Fruit fly (Drosophila melanogaster) whole organism, embryonic: ENCODE measurements around the gene CG14958.

Experiments used
- Awh ChIP-seq: fragments of 200-800 bp; sonication (Bioruptor generic); IDR thresholded peaks from 2 replicates; pipeline ENCODE4, ENCODE4 v1.3.6; 2022; ENCODE audit warnings: missing biosample characterization, missing genetic modification characterization
- B-H2 ChIP-seq: fragments of 200-800 bp; sonication (Bioruptor generic); optimal IDR thresholded peaks from 2 replicates; lab custom pipeline; 2018; ENCODE audit warnings: missing biosample characterization, mild to moderate bottlenecking, missing genetic modification characterization
- Bteb2 ChIP-seq: fragments of 200-800 bp; sonication (Bioruptor generic); optimal IDR thresholded peaks from 2 replicates; lab custom pipeline; 2016; ENCODE audit warnings: missing biosample characterization, missing genetic modification characterization
- CG10274 ChIP-seq: fragments of 200-800 bp; sonication (Bioruptor generic); optimal IDR thresholded peaks from 3 replicates; lab custom pipeline; 2017; ENCODE audit warnings: missing biosample characterization, mild to moderate bottlenecking, missing genetic modification characterization
- CG11398 ChIP-seq: fragments of 200-800 bp; sonication (Bioruptor generic); optimal IDR thresholded peaks from 2 replicates; lab custom pipeline; 2016; ENCODE audit warnings: missing biosample characterization, missing genetic modification characterization
- CG13287 ChIP-seq: fragments of 200-800 bp; sonication (Bioruptor generic); IDR thresholded peaks from 2 replicates; pipeline ENCODE4 v1.3.6; 2022; ENCODE audit warnings: missing biosample characterization, missing genetic modification characterization; ENCODE audit not compliant: partially characterized antibody
- CG13894 ChIP-seq: fragments of 200-800 bp; sonication (Bioruptor generic); optimal IDR thresholded peaks from 3 replicates; lab custom pipeline; 2018; ENCODE audit warnings: missing biosample characterization, mild to moderate bottlenecking, missing genetic modification characterization, moderate library complexity
- CG16815 ChIP-seq: fragments of 200-800 bp; sonication (Bioruptor generic); optimal IDR thresholded peaks from 3 replicates; lab custom pipeline; 2017; ENCODE audit warnings: missing biosample characterization, mild to moderate bottlenecking, missing genetic modification characterization
- CG17385 ChIP-seq: fragments of 200-800 bp; sonication (Bioruptor generic); optimal IDR thresholded peaks from 3 replicates; lab custom pipeline; 2018; ENCODE audit warnings: missing biosample characterization, mild to moderate bottlenecking, missing genetic modification characterization
- CG30403 ChIP-seq: fragments of 200-800 bp; sonication (Bioruptor generic); optimal IDR thresholded peaks from 3 replicates; lab custom pipeline; 2016; ENCODE audit warnings: missing biosample characterization, missing genetic modification characterization
- CG34224 ChIP-seq: fragments of 200-800 bp; sonication (Bioruptor generic); IDR thresholded peaks from 3 replicates; pipeline ENCODE4 v1.3.6; 2022; ENCODE audit warnings: missing biosample characterization, missing genetic modification characterization; ENCODE audit not compliant: partially characterized antibody
- CG42726 ChIP-seq: fragments of 200-800 bp; sonication (Bioruptor generic); IDR thresholded peaks from 2 replicates; pipeline ENCODE4 v1.3.6; 2022; ENCODE audit warnings: missing biosample characterization, missing genetic modification characterization; ENCODE audit not compliant: partially characterized antibody
- CG6791 ChIP-seq: fragments of 200-800 bp; sonication (Bioruptor generic); IDR thresholded peaks from 3 replicates; pipeline ENCODE4 v1.3.6; 2022; ENCODE audit warnings: missing biosample characterization, missing genetic modification characterization; ENCODE audit not compliant: partially characterized antibody
- CHES-1-like ChIP-seq: fragments of 200-800 bp; sonication (Bioruptor generic); optimal IDR thresholded peaks from 2 replicates; lab custom pipeline; 2016; ENCODE audit warnings: missing biosample characterization, missing genetic modification characterization
- Dll ChIP-seq: fragments of 200-800 bp; sonication (Bioruptor generic); IDR thresholded peaks from 4 replicates; pipeline ENCODE4 v1.3.6; 2022; ENCODE audit warnings: missing biosample characterization, missing genetic modification characterization; ENCODE audit not compliant: partially characterized antibody
- E2f2 ChIP-seq: fragments of 200-800 bp; sonication (Bioruptor generic); IDR thresholded peaks from 2 replicates; pipeline ENCODE4 v1.3.6; 2022; ENCODE audit warnings: missing biosample characterization, missing genetic modification characterization
- ERR ChIP-seq: fragments of 200-800 bp; sonication (Bioruptor generic); optimal IDR thresholded peaks from 2 replicates; lab custom pipeline; 2016; ENCODE audit warnings: missing biosample characterization, missing genetic modification characterization
- Gsc ChIP-seq: fragments of 200-800 bp; sonication (Bioruptor generic); IDR thresholded peaks from 2 replicates; pipeline ENCODE4 v1.3.6; 2022; ENCODE audit warnings: missing biosample characterization, missing genetic modification characterization
- HHEX ChIP-seq: fragments of 200-800 bp; sonication (Bioruptor generic); optimal IDR thresholded peaks from 3 replicates; lab custom pipeline; 2017; ENCODE audit warnings: missing biosample characterization, mild to moderate bottlenecking, missing genetic modification characterization, missing genetic modification reagents
- Hr3 ChIP-seq: fragments of 200-800 bp; sonication (Bioruptor generic); optimal IDR thresholded peaks from 3 replicates; lab custom pipeline; 2016; ENCODE audit warnings: missing biosample characterization, missing genetic modification characterization
- Jarid2 ChIP-seq: fragments of 200-800 bp; sonication (Bioruptor generic); optimal IDR thresholded peaks from 3 replicates; lab custom pipeline; 2017; ENCODE audit warnings: mild to moderate bottlenecking, missing biosample characterization, missing genetic modification reagents, missing genetic modification characterization
- Max ChIP-seq: fragments of 200-800 bp; sonication (Bioruptor generic); optimal IDR thresholded peaks from 2 replicates; lab custom pipeline; 2016; ENCODE audit warnings: missing biosample characterization, mild to moderate bottlenecking, missing genetic modification characterization
- NC2α ChIP-seq: fragments of 200-800 bp; sonication (Bioruptor generic); optimal IDR thresholded peaks from 2 replicates; lab custom pipeline; 2016; ENCODE audit warnings: missing biosample characterization, missing genetic modification characterization
- NfI ChIP-seq: fragments of 200-800 bp; sonication (Bioruptor generic); optimal IDR thresholded peaks from 3 replicates; lab custom pipeline; 2018; ENCODE audit warnings: missing biosample characterization, mild to moderate bottlenecking, missing genetic modification characterization, moderate library complexity
- Spps ChIP-seq: fragments of 200-800 bp; sonication (Bioruptor generic); optimal IDR thresholded peaks from 2 replicates; lab custom pipeline; 2018; ENCODE audit warnings: missing biosample characterization, mild to moderate bottlenecking, missing genetic modification characterization
- Taf1 ChIP-seq: fragments of 200-800 bp; sonication (Bioruptor generic); IDR thresholded peaks from 2 replicates; pipeline ENCODE4 v1.3.6; 2022; ENCODE audit warnings: missing biosample characterization, missing genetic modification characterization
- Tbp ChIP-seq: fragments of >200 bp; optimal IDR thresholded peaks from 2 replicates; lab custom pipeline; 2018; ENCODE audit warnings: missing biosample characterization, missing genetic modification characterization
- bcd ChIP-seq: fragments of 200-800 bp; sonication (Bioruptor generic); optimal IDR thresholded peaks from 2 replicates; lab custom pipeline; 2017; ENCODE audit warnings: missing biosample characterization, mild to moderate bottlenecking, missing genetic modification characterization
- cad ChIP-seq: fragments of >200 bp; optimal IDR thresholded peaks from 2 replicates; lab custom pipeline; 2017; ENCODE audit warnings: missing biosample characterization, missing genetic modification characterization
- cato ChIP-seq: fragments of 200-800 bp; sonication (Bioruptor generic); optimal IDR thresholded peaks from 2 replicates; lab custom pipeline; 2016; ENCODE audit warnings: missing biosample characterization, missing genetic modification characterization, borderline replicate concordance
- emc ChIP-seq: fragments of 200-800 bp; sonication (Bioruptor generic); optimal IDR thresholded peaks from 2 replicates; lab custom pipeline; 2016; ENCODE audit warnings: missing biosample characterization, missing genetic modification characterization
- gem ChIP-seq: fragments of 200-800 bp; sonication (Bioruptor generic); optimal IDR thresholded peaks from 2 replicates; lab custom pipeline; 2019; ENCODE audit warnings: missing biosample characterization, mild to moderate bottlenecking, missing genetic modification characterization, moderate library complexity
- gsb-n ChIP-seq: fragments of 200-800 bp; sonication (Bioruptor generic); optimal IDR thresholded peaks from 3 replicates; lab custom pipeline; 2018; ENCODE audit warnings: missing biosample characterization, mild to moderate bottlenecking, missing genetic modification characterization
- kni ChIP-seq: fragments of 200-800 bp; sonication (Bioruptor generic); optimal IDR thresholded peaks from 3 replicates; lab custom pipeline; 2017; ENCODE audit warnings: mild to moderate bottlenecking, missing biosample characterization, missing genetic modification reagents, missing genetic modification characterization
- lov ChIP-seq, 2 experiments: fragments of 200-800 bp in 1 of 2; fragments of >200 bp in 1 of 2; sonication (Bioruptor generic) in 1 of 2; IDR thresholded peaks in 1 of 2; optimal IDR thresholded peaks in 1 of 2; 2 replicates in 1 of 2; 3 replicates in 1 of 2; pipeline versions ENCODE4 v1.3.6 to Lab custom; 2017 to 2022; ENCODE audit warnings: missing biosample characterization in 1 of 2, missing genetic modification characterization in 1 of 2
- mld ChIP-seq: fragments of 200-800 bp; sonication (Bioruptor generic); IDR thresholded peaks from 3 replicates; pipeline ENCODE4 v1.3.6; 2022; ENCODE audit warnings: missing biosample characterization, missing genetic modification characterization; ENCODE audit not compliant: partially characterized antibody
- peb ChIP-seq: fragments of 200-800 bp; sonication (Bioruptor generic); IDR thresholded peaks from 2 replicates; pipeline ENCODE4 v1.3.6; 2022; ENCODE audit warnings: missing biosample characterization, missing genetic modification characterization
- run ChIP-seq: fragments of 200-800 bp; sonication (Bioruptor generic); optimal IDR thresholded peaks from 3 replicates; lab custom pipeline; 2018; ENCODE audit warnings: missing biosample characterization, mild to moderate bottlenecking, missing genetic modification characterization
- salm ChIP-seq: fragments of 200-800 bp; sonication (Bioruptor generic); optimal IDR thresholded peaks from 2 replicates; lab custom pipeline; 2018; ENCODE audit warnings: missing biosample characterization, mild to moderate bottlenecking, missing genetic modification characterization
- sisA ChIP-seq: fragments of 200-800 bp; sonication (Bioruptor generic); IDR thresholded peaks from 2 replicates; pipeline ENCODE4 v1.3.6; 2022; ENCODE audit warnings: missing biosample characterization, missing genetic modification characterization
- slou ChIP-seq: fragments of 200-800 bp; sonication (Bioruptor generic); optimal IDR thresholded peaks from 3 replicates; lab custom pipeline; 2016; ENCODE audit warnings: missing biosample characterization, missing genetic modification characterization
- slp2 ChIP-seq: fragments of 200-800 bp; sonication (Bioruptor generic); optimal IDR thresholded peaks from 2 replicates; lab custom pipeline; 2016; ENCODE audit warnings: missing biosample characterization, missing genetic modification characterization
- sug ChIP-seq: fragments of 200-800 bp; optimal IDR thresholded peaks from 2 replicates; lab custom pipeline; 2019; ENCODE audit warnings: missing biosample characterization, mild to moderate bottlenecking, missing genetic modification characterization, moderate library complexity
- tin ChIP-seq: fragments of 200-800 bp; sonication (Bioruptor generic); optimal IDR thresholded peaks from 3 replicates; lab custom pipeline; 2016; ENCODE audit warnings: missing biosample characterization, missing genetic modification characterization
- trh ChIP-seq: fragments of 200-800 bp; sonication (Bioruptor generic); optimal IDR thresholded peaks from 2 replicates; lab custom pipeline; 2016; ENCODE audit warnings: missing biosample characterization, missing genetic modification characterization
- vnd ChIP-seq: fragments of 200-800 bp; sonication (Bioruptor generic); IDR thresholded peaks from 3 replicates; pipeline ENCODE4 v1.3.6; 2022; ENCODE audit warnings: missing biosample characterization, missing genetic modification characterization; ENCODE audit not compliant: partially characterized antibody
- wek ChIP-seq: fragments of 200-800 bp; sonication (Bioruptor generic); optimal IDR thresholded peaks from 3 replicates; lab custom pipeline; 2018; ENCODE audit warnings: missing biosample characterization, mild to moderate bottlenecking, missing genetic modification characterization, moderate library complexity

The CG14958 gene

DNA sequence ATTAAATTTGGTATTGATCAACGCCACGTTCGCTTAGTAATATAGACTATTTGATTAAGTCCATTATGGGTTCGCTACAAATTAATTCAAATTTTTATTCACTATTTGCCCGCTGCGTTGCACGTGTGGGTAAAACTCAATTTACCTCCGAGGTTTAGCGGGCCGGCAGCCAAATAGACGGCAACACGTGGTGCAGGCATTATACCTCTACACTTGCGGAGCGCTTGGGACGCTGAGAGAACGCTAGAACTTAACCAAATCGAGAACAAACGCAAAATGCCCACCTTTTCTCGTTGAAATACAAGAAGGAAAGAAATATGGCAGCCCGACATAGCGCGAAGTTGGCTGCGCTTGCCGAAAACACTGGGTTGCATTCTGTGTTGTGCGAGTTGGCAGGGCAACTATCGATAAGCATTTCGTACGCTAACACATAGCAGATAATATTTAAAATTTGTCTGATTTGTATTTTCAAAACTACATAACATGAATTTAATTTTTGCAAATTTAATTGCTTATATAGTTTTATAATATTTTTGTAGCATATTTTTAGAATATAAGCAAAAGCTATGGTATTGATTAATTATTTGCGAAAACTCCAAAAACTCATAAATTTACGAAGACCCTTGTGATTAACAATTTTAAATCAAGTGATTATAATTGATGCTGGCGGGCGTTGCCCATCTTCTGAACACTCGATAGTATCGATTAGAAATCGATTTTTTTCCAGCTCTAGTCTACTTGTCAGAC lies 33.0 kb downstream of the CG14958 start, which contains the start of the genes RpL28 and eIF1 (continued):
- TF ChIP-seq Dll (GFP tag; lab: Robert Waterston, UW) (peak; percentile 87), Tbp (peak; percentile 18), cato (GFP tag; lab: Kevin White, UChicago) (peak; percentile 86), CG17385 (GFP tag; lab: Kevin White, UChicago) (peak; percentile 91), CG16815 (GFP tag; lab: Kevin White, UChicago) (peak; percentile 78), kni (GFP tag; lab: Kevin White, UChicago) (peak; percentile 94), HHEX (GFP tag; lab: Kevin White, UChicago) (peak; percentile 95), lov (optimal IDR thresholded peaks at IDR 0.05; lab: Kevin White, UChicago) (no peak), lov (GFP tag; IDR thresholded peaks at IDR 0.05; lab: Robert Waterston, UW) (peak; percentile 95), gsb-n (tag; lab: Kevin White, UChicago) (peak; percentile 52), Awh (GFP tag; lab: Robert Waterston, UW) (peak; percentile 86), Jarid2 (peak; percentile 78), Spps (tag; lab: Kevin White, UChicago) (peak; percentile 36), CG42726 (GFP tag; lab: Robert Waterston, UW) (no peak; the same call in none of the 2 replicates), tin (GFP tag; lab: Kevin White, UChicago) (peak; percentile 91), Hr3 (GFP tag; lab: Kevin White, UChicago) (peak; percentile 82), sisA (GFP tag; lab: Robert Waterston, UW) (peak; percentile 73), CHES-1-like (GFP tag; lab: Kevin White, UChicago) (peak; percentile 91), slou (GFP tag; lab: Kevin White, UChicago) (peak; percentile 91), ERR (GFP tag; lab: Kevin White, UChicago) (peak; percentile 60), sug (tag; lab: Kevin White, UChicago) (peak; percentile 88), NC2α (GFP tag; lab: Kevin White, UChicago) (peak; percentile 83), CG30403 (GFP tag; lab: Kevin White, UChicago) (peak; percentile 92), salm (peak; percentile 36), Gsc (GFP tag; lab: Robert Waterston, UW) (no peak), gem (no peak), E2f2 (GFP tag; lab: Robert Waterston, UW) (peak; percentile 73), CG6791 (GFP tag; lab: Robert Waterston, UW) (peak; percentile 70; the same call in 2 of the 3 replicates), Bteb2 (GFP tag; lab: Kevin White, UChicago) (peak; percentile 86), CG13287 (peak; percentile 78), slp2 (GFP tag; lab: Kevin White, UChicago) (peak; percentile 89), CG11398 (GFP tag; lab: Kevin White, UChicago) (peak; percentile 92), NfI (GFP tag; lab: Kevin White, UChicago) (peak; percentile 98), trh (GFP tag; lab: Kevin White, UChicago) (peak; percentile 94), Taf1 (GFP tag; lab: Robert Waterston, UW) (peak; percentile 45; the same call in 1 of the 2 replicates), bcd (peak; percentile 97), emc (GFP tag; lab: Kevin White, UChicago) (peak; percentile 90), CG10274 (peak; percentile 87), cad (GFP tag; lab: Kevin White, UChicago) (no peak), CG34224 (GFP tag; lab: Robert Waterston, UW) (peak; percentile 69; the same call in 2 of the 3 replicates), wek (GFP tag; lab: Kevin White, UChicago) (peak; percentile 90), peb (GFP tag; lab: Robert Waterston, UW) (peak; percentile 52; the same call in 1 of the 2 replicates), run (tag; lab: Kevin White, UChicago) (peak; percentile 54), B-H2 (GFP tag; lab: Kevin White, UChicago) (peak; percentile 97), vnd (GFP tag; lab: Robert Waterston, UW) (peak; percentile 77), mld (GFP tag; lab: Robert Waterston, UW) (0 out of 3 replicates have a peak, but pooled peaks have one; percentile 39), Max (peak; percentile 94), CG13894 (tag; lab: Kevin White, UChicago) (peak; percentile 84)
